Worm (Caenorhabditis elegans) whole organism, late embryonic: ENCODE results near the gene F35C8.8.

ENCODE experiments used
- ets-4 ChIP-seq: sonication (generic microtip); optimal IDR thresholded peaks from 2 replicates; lab custom pipeline; 2016; ENCODE audit warnings: missing genetic modification characterization, missing compliant biosample characterization
- rnt-1 ChIP-seq: sonication (generic microtip); optimal IDR thresholded peaks from 2 replicates; lab custom pipeline; 2016; ENCODE audit warnings: missing genetic modification characterization, missing compliant biosample characterization
- unc-55 ChIP-seq: sonication (generic microtip); optimal IDR thresholded peaks from 2 replicates; lab custom pipeline; 2017; ENCODE audit warnings: missing biosample characterization, missing genetic modification reagents, missing genetic modification characterization

ce11 chrX:5360682-5361081, 11.8 kb downstream of the F35C8.8 start:
- TF ChIP-seq unc-55 (GFP tag; lab: Kevin White, UChicago) (no peak), rnt-1 (tag; lab: Kevin White, UChicago) (no peak), ets-4 (no peak)
